Fruit fly (Drosophila melanogaster) whole organism, embryonic: Measurements from ENCODE around the gene CG9706.

Experiments
- Awh ChIP-seq: fragments of 200-800 bp; sonication (Bioruptor generic); IDR thresholded peaks from 2 replicates; pipeline ENCODE4, ENCODE4 v1.3.6; 2022; ENCODE audit warnings: missing biosample characterization, missing genetic modification characterization
- CG11398 ChIP-seq: fragments of 200-800 bp; sonication (Bioruptor generic); optimal IDR thresholded peaks from 2 replicates; lab custom pipeline; 2016; ENCODE audit warnings: missing biosample characterization, missing genetic modification characterization
- CG1233 ChIP-seq: fragments of 200-800 bp; sonication (Bioruptor generic); optimal IDR thresholded peaks from 4 replicates; lab custom pipeline; 2018; ENCODE audit warnings: missing biosample characterization, mild to moderate bottlenecking, missing genetic modification characterization
- CG12391 ChIP-seq: fragments of 200-800 bp; sonication (Bioruptor generic); optimal IDR thresholded peaks from 3 replicates; lab custom pipeline; 2018; ENCODE audit warnings: missing biosample characterization, mild to moderate bottlenecking, missing genetic modification characterization, moderate library complexity
- CG12659 ChIP-seq: fragments of 200-800 bp; sonication (Bioruptor generic); optimal IDR thresholded peaks from 3 replicates; lab custom pipeline; 2017; ENCODE audit warnings: mild to moderate bottlenecking, missing biosample characterization, missing genetic modification reagents, missing genetic modification characterization
- CG12769 ChIP-seq: fragments of 200-800 bp; sonication (Bioruptor generic); optimal IDR thresholded peaks from 2 replicates; lab custom pipeline; 2019; ENCODE audit warnings: missing biosample characterization, mild to moderate bottlenecking, missing genetic modification characterization, moderate library complexity
- CG14860 ChIP-seq: fragments of 200-800 bp; sonication (Bioruptor generic); IDR thresholded peaks from 3 replicates; pipeline ENCODE4 v1.3.6; 2022; ENCODE audit warnings: missing biosample characterization, missing genetic modification characterization; ENCODE audit not compliant: partially characterized antibody
- CG16863 ChIP-seq: fragments of 200-800 bp; sonication (Bioruptor generic); optimal IDR thresholded peaks from 3 replicates; lab custom pipeline; 2016; ENCODE audit warnings: missing biosample characterization, missing genetic modification characterization
- CG17359 ChIP-seq: fragments of 200-800 bp; sonication (Bioruptor generic); optimal IDR thresholded peaks from 3 replicates; lab custom pipeline; 2018; ENCODE audit warnings: missing biosample characterization, mild to moderate bottlenecking, missing genetic modification characterization, moderate library complexity
- CG17612 ChIP-seq: fragments of 200-800 bp; sonication (Bioruptor generic); IDR thresholded peaks from 2 replicates; pipeline ENCODE4 v1.3.6; 2022; ENCODE audit warnings: missing biosample characterization, missing genetic modification characterization
- CG3065 ChIP-seq: fragments of 200-800 bp; sonication (Bioruptor generic); optimal IDR thresholded peaks from 2 replicates; lab custom pipeline; 2016; ENCODE audit warnings: missing biosample characterization, missing genetic modification characterization
- CG31441 ChIP-seq: fragments of 200-800 bp; sonication (Bioruptor generic); IDR thresholded peaks from 2 replicates; pipeline ENCODE4 v1.3.6; 2022; ENCODE audit warnings: missing biosample characterization, missing genetic modification characterization
- CG4360 ChIP-seq: fragments of 200-800 bp; sonication (Bioruptor generic); IDR thresholded peaks from 2 replicates; pipeline ENCODE4 v1.3.6; 2022; ENCODE audit warnings: missing biosample characterization, missing genetic modification characterization
- CG6175 ChIP-seq: fragments of 200-800 bp; sonication (Bioruptor generic); IDR thresholded peaks from 3 replicates; pipeline ENCODE4 v1.3.6; 2022; ENCODE audit warnings: missing biosample characterization, missing genetic modification characterization
- CG6254 ChIP-seq: fragments of 200-800 bp; sonication (Bioruptor generic); optimal IDR thresholded peaks from 3 replicates; lab custom pipeline; 2017; ENCODE audit warnings: mild to moderate bottlenecking, missing biosample characterization, missing genetic modification reagents, missing genetic modification characterization
- CG6683 ChIP-seq: fragments of 200-800 bp; sonication (Bioruptor generic); optimal IDR thresholded peaks from 2 replicates; lab custom pipeline; 2017; ENCODE audit warnings: missing biosample characterization, mild to moderate bottlenecking, missing genetic modification characterization, missing genetic modification reagents
- CG6854 ChIP-seq: fragments of 200-800 bp; sonication (Bioruptor generic); optimal IDR thresholded peaks from 3 replicates; lab custom pipeline; 2017; ENCODE audit warnings: missing biosample characterization, mild to moderate bottlenecking, missing genetic modification characterization
- CG7271 ChIP-seq: fragments of 200-800 bp; sonication (Bioruptor generic); optimal IDR thresholded peaks from 2 replicates; lab custom pipeline; 2018; ENCODE audit warnings: missing biosample characterization, mild to moderate bottlenecking, missing genetic modification characterization, moderate library complexity
- CG7745 ChIP-seq: fragments of 200-800 bp; sonication (Bioruptor generic); optimal IDR thresholded peaks from 2 replicates; lab custom pipeline; 2018; ENCODE audit warnings: missing biosample characterization, mild to moderate bottlenecking, missing genetic modification characterization, moderate library complexity
- CG7928 ChIP-seq: fragments of 200-800 bp; sonication (Bioruptor generic); optimal IDR thresholded peaks from 2 replicates; lab custom pipeline; 2017; ENCODE audit warnings: missing biosample characterization, mild to moderate bottlenecking, missing genetic modification characterization
- CG7987 ChIP-seq: fragments of 200-800 bp; sonication (Bioruptor generic); optimal IDR thresholded peaks from 2 replicates; lab custom pipeline; 2018; ENCODE audit warnings: missing biosample characterization, mild to moderate bottlenecking, missing genetic modification characterization, moderate library complexity
- CG8281 ChIP-seq: fragments of 200-800 bp; sonication (Bioruptor generic); optimal IDR thresholded peaks from 2 replicates; lab custom pipeline; 2018; ENCODE audit warnings: missing biosample characterization, mild to moderate bottlenecking, missing genetic modification characterization, moderate library complexity
- CG9609 ChIP-seq: fragments of 200-800 bp; sonication (Bioruptor generic); optimal IDR thresholded peaks from 3 replicates; lab custom pipeline; 2016; ENCODE audit warnings: missing biosample characterization, missing genetic modification characterization
- Camta ChIP-seq: fragments of 200-800 bp; sonication (Bioruptor generic); optimal IDR thresholded peaks from 2 replicates; lab custom pipeline; 2016; ENCODE audit warnings: missing biosample characterization, missing genetic modification characterization
- Chrac-16 ChIP-seq: fragments of 200-800 bp; sonication (Bioruptor generic); optimal IDR thresholded peaks from 3 replicates; lab custom pipeline; 2016; ENCODE audit warnings: missing biosample characterization, missing genetic modification characterization
- Drgx ChIP-seq: fragments of 200-800 bp; sonication (Bioruptor generic); IDR thresholded peaks from 2 replicates; pipeline ENCODE4 v1.3.6; 2022; ENCODE audit warnings: missing biosample characterization, missing genetic modification characterization
- HLH3B ChIP-seq: fragments of 200-800 bp; sonication (Bioruptor generic); IDR thresholded peaks from 2 replicates; pipeline ENCODE4 v1.3.6; 2022; ENCODE audit warnings: missing biosample characterization, missing genetic modification characterization
- Hey ChIP-seq: fragments of 200-800 bp; sonication (Bioruptor generic); optimal IDR thresholded peaks from 3 replicates; lab custom pipeline; 2018; ENCODE audit warnings: missing biosample characterization, mild to moderate bottlenecking, missing genetic modification characterization
- HmgZ ChIP-seq: fragments of 200-800 bp; sonication (Bioruptor generic); optimal IDR thresholded peaks from 2 replicates; lab custom pipeline; 2018; ENCODE audit warnings: missing biosample characterization, mild to moderate bottlenecking, missing genetic modification characterization
- Opbp ChIP-seq: fragments of 200-800 bp; sonication (Bioruptor generic); IDR thresholded peaks from 3 replicates; pipeline ENCODE4 v1.3.6; 2022; ENCODE audit warnings: missing biosample characterization, missing genetic modification characterization; ENCODE audit not compliant: partially characterized antibody
- Trl ChIP-seq, 3 experiments: fragments of >200 bp in 2 of 3; fragments of 200-800 bp in 1 of 3; sonication (Bioruptor generic) in 1 of 3; optimal IDR thresholded peaks; 2 replicates in 1 of 3; 3 replicates in 2 of 3; lab custom pipeline; 2016 to 2017; ENCODE audit warnings: missing biosample characterization in 1 of 3, missing genetic modification characterization in 1 of 3
- YL-1 ChIP-seq: fragments of 200-800 bp; sonication (Bioruptor generic); optimal IDR thresholded peaks from 3 replicates; lab custom pipeline; 2017; ENCODE audit warnings: missing biosample characterization, mild to moderate bottlenecking, missing genetic modification characterization
- cad ChIP-seq: fragments of >200 bp; optimal IDR thresholded peaks from 2 replicates; lab custom pipeline; 2017; ENCODE audit warnings: missing biosample characterization, missing genetic modification characterization
- chm ChIP-seq: fragments of 200-800 bp; sonication (Bioruptor generic); IDR thresholded peaks from 2 replicates; pipeline ENCODE4 v1.3.6; 2022; ENCODE audit warnings: missing biosample characterization, missing genetic modification characterization
- croc ChIP-seq: fragments of 200-800 bp; sonication (Bioruptor generic); conservative IDR thresholded peaks from 3 replicates; pipeline ENCODE4 v1.3.6; 2022; ENCODE audit warnings: missing biosample characterization, missing genetic modification characterization
- grn ChIP-seq: fragments of 200-800 bp; sonication (Bioruptor generic); optimal IDR thresholded peaks from 3 replicates; lab custom pipeline; 2017; ENCODE audit warnings: missing biosample characterization, missing genetic modification characterization
- hkb ChIP-seq, 2 experiments: fragments of 200-800 bp in 1 of 2; fragments of >200 bp in 1 of 2; sonication (Bioruptor generic) in 1 of 2; IDR thresholded peaks in 1 of 2; optimal IDR thresholded peaks in 1 of 2; 2 replicates each; pipeline versions ENCODE4 v1.3.6 to Lab custom; 2017 to 2022; ENCODE audit warnings: missing biosample characterization in 1 of 2, missing genetic modification characterization in 1 of 2
- nom ChIP-seq: fragments of 200-800 bp; sonication (Bioruptor generic); optimal IDR thresholded peaks from 2 replicates; lab custom pipeline; 2017; ENCODE audit warnings: missing biosample characterization, missing genetic modification characterization, mild to moderate bottlenecking, moderate library complexity, missing genetic modification reagents
- oc ChIP-seq: fragments of 200-800 bp; sonication (Bioruptor generic); optimal IDR thresholded peaks from 2 replicates; lab custom pipeline; 2018; ENCODE audit warnings: missing biosample characterization, mild to moderate bottlenecking, missing genetic modification characterization, moderate library complexity
- phol ChIP-seq: fragments of 200-800 bp; sonication (Bioruptor generic); optimal IDR thresholded peaks from 3 replicates; lab custom pipeline; 2018; ENCODE audit warnings: missing biosample characterization, mild to moderate bottlenecking, missing genetic modification characterization, moderate library complexity
- pros ChIP-seq: fragments of 200-800 bp; sonication (Bioruptor generic); optimal IDR thresholded peaks from 3 replicates; lab custom pipeline; 2019; ENCODE audit warnings: missing biosample characterization, mild to moderate bottlenecking, missing genetic modification characterization, moderate library complexity
- sens-2 ChIP-seq: fragments of 200-800 bp; sonication (Bioruptor generic); IDR thresholded peaks from 2 replicates; pipeline ENCODE4 v1.3.6; 2022; ENCODE audit warnings: missing biosample characterization, missing genetic modification characterization
- seq ChIP-seq: fragments of 200-800 bp; sonication (Bioruptor generic); IDR thresholded peaks from 2 replicates; pipeline ENCODE4 v1.3.6; 2022; ENCODE audit warnings: missing biosample characterization, missing genetic modification characterization
- tgo ChIP-seq: fragments of 200-800 bp; sonication (Bioruptor generic); IDR thresholded peaks from 3 replicates; pipeline ENCODE4 v1.3.6; 2022; ENCODE audit warnings: missing biosample characterization, missing genetic modification characterization
- trem ChIP-seq: fragments of 200-800 bp; optimal IDR thresholded peaks from 3 replicates; lab custom pipeline; 2019; ENCODE audit warnings: missing biosample characterization, mild to moderate bottlenecking, missing genetic modification characterization, moderate library complexity
- trh ChIP-seq: fragments of 200-800 bp; sonication (Bioruptor generic); optimal IDR thresholded peaks from 2 replicates; lab custom pipeline; 2016; ENCODE audit warnings: missing biosample characterization, missing genetic modification characterization
- vnd ChIP-seq: fragments of 200-800 bp; sonication (Bioruptor generic); IDR thresholded peaks from 3 replicates; pipeline ENCODE4 v1.3.6; 2022; ENCODE audit warnings: missing biosample characterization, missing genetic modification characterization; ENCODE audit not compliant: partially characterized antibody

The CG9706 gene

dm6 chr3L:16807558-16807957 is 24.7 kb downstream of the CG9706 start, which contains the start of gene CG9674:
CG9674 (minus strand) TSS chr3L:16807731.
- TF ChIP-seq croc (GFP tag; lab: Robert Waterston, UW) (no peak), CG4360 (GFP tag; lab: Robert Waterston, UW) (peak; percentile 59; the same call in 1 of the 2 replicates), pros (GFP tag; lab: Kevin White, UChicago) (no peak), seq (GFP tag; lab: Robert Waterston, UW) (peak; percentile 14; the same call in 1 of the 2 replicates), Trl (optimal IDR thresholded peaks at IDR 0.05; lab: Kevin White, UChicago) (peak; percentile 51), Trl (GFP tag; optimal IDR thresholded peaks at IDR 0.05; lab: Kevin White, UChicago) (no peak), nom (GFP tag; lab: Kevin White, UChicago) (peak; percentile 72), trem (tag; lab: Kevin White, UChicago) (no peak)
- TF ChIP-seq, all 482 proteins: peak for 4

DNA sequence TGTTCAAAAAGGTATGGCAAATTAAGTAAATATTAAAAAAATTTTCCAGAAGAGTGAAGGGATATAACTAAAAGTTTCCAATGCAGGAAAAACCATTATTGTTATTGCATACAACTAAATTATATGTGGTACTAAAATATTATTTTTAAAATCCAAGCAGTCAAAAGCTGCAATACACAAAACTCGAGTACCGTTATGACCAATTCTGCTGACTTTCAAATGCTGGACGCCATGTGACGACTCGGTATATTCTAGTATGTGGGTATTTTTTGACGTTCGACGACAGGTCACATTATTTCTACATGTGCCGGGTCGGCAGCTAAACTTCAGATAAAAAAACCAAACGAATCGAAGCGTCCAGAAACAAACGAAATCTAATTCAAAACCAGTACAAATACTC is 25.3 kb downstream of the CG9706 start:
- TF ChIP-seq CG9609 (GFP tag; lab: Kevin White, UChicago) (peak; percentile 24), Awh (GFP tag; lab: Robert Waterston, UW) (no peak), CG16863 (GFP tag; lab: Kevin White, UChicago) (no peak), vnd (GFP tag; lab: Robert Waterston, UW) (no peak), Camta (no peak), CG7271 (no peak), CG7745 (tag; lab: Kevin White, UChicago) (no peak), CG7928 (GFP tag; lab: Kevin White, UChicago) (no peak), CG6683 (GFP tag; lab: Kevin White, UChicago) (no peak), CG17612 (GFP tag; lab: Robert Waterston, UW) (no peak), hkb (optimal IDR thresholded peaks at IDR 0.05; lab: Kevin White, UChicago) (peak; percentile 19), hkb (GFP tag; IDR thresholded peaks at IDR 0.05; lab: Robert Waterston, UW) (no peak), CG14860 (GFP tag; lab: Robert Waterston, UW) (no peak), Opbp (GFP tag; lab: Robert Waterston, UW) (peak; percentile 55; the same call in 1 of the 3 replicates), YL-1 (peak; percentile 61), CG12391 (tag; lab: Kevin White, UChicago) (peak; percentile 41), sens-2 (no peak), CG31441 (GFP tag; lab: Robert Waterston, UW) (0 out of 2 replicates have a peak, but pooled peaks have one; percentile 27), HLH3B (GFP tag; lab: Robert Waterston, UW) (no peak), CG1233 (no peak), cad (GFP tag; lab: Kevin White, UChicago) (no peak), oc (no peak), CG3065 (GFP tag; lab: Kevin White, UChicago) (no peak), CG7987 (GFP tag; lab: Kevin White, UChicago) (no peak), trem (tag; lab: Kevin White, UChicago) (peak; percentile 47), phol (tag; lab: Kevin White, UChicago) (peak; percentile 50), CG6175 (no peak), CG6854 (GFP tag; lab: Kevin White, UChicago) (no peak), trh (GFP tag; lab: Kevin White, UChicago) (no peak), CG11398 (GFP tag; lab: Kevin White, UChicago) (no peak), grn (GFP tag; lab: Kevin White, UChicago) (no peak), HmgZ (tag; lab: Kevin White, UChicago) (peak; percentile 84), Trl (optimal IDR thresholded peaks at IDR 0.05; lab: Kevin White, UChicago) (no peak), Trl (GFP tag; optimal IDR thresholded peaks at IDR 0.05; lab: Kevin White, UChicago) (no peak), CG6254 (no peak), Hey (tag; lab: Kevin White, UChicago) (no peak), tgo (GFP tag; lab: Robert Waterston, UW) (no peak), CG17359 (tag; lab: Kevin White, UChicago) (no peak), chm (GFP tag; lab: Robert Waterston, UW) (no peak), Chrac-16 (no peak), CG12659 (GFP tag; lab: Kevin White, UChicago) (peak; percentile 66), Drgx (no peak), CG12769 (tag; lab: Kevin White, UChicago) (peak; percentile 38), CG8281 (tag; lab: Kevin White, UChicago) (no peak)
